Worm (Caenorhabditis elegans): ENCODE data around the gene C06C3.7.

The C06C3.7 gene

ce11 chrII:9374807-9375206 lies 10.5 kb upstream of the C06C3.7 start, which contains the start of gene C06C3.12:
Gene C06C3.12 (plus strand): TSS chrII:9375107.
- no peak for TF ChIP-seq egrh-3 (GFP tag; IDR thresholded peaks at IDR 0.05)
- TF ChIP-seq bed-2 (GFP tag; IDR thresholded peaks at IDR 0.05), result no peak
- no peak for TF ChIP-seq unc-130 (GFP tag; optimal IDR thresholded peaks at IDR 0.05)
- no peak for TF ChIP-seq sea-2 (GFP tag; IDR thresholded peaks at IDR 0.05)
- no peak for TF ChIP-seq zim-3 (tag; optimal IDR thresholded peaks at IDR 0.05)
- TF ChIP-seq cebp-2 (GFP tag; IDR thresholded peaks at IDR 0.05), result no peak
- TF ChIP-seq mel-28 (tag; optimal IDR thresholded peaks at IDR 0.05; ENCODE audit: borderline replicate concordance), result no peak
- no peak for TF ChIP-seq ztf-26 (tag; optimal IDR thresholded peaks at IDR 0.05)
- TF ChIP-seq snpc-1.1 (tag; optimal IDR thresholded peaks at IDR 0.05; ENCODE audit: insufficient read depth), result no peak
- no peak for TF ChIP-seq aptf-3 (GFP tag; IDR thresholded peaks at IDR 0.05)

DNA sequence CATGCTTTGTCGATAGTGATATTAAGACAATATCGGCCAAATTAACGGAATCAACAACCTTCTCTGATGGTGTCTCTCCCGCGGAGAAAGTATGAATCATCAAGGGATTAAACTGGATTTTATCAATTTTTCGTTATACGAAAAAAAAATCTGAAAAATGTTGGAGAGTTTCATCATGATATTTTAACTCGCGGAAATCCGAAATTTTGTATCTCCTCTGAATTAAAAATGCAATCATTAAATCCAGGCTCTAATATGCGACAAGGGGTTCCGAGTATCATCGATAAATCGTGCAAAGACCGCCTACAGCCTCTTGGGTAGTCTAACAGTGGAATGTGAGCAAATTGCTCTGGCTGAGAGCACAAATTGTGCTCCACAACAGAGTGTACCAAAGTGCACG lies 8.2 kb upstream of the C06C3.7 start, which contains the start of gene C06C3.10:
TSS of gene C06C3.10 (minus strand) at position 101 of the 400 bp plus-strand sequence.
- TF ChIP-seq rcor-1 (GFP tag; IDR thresholded peaks at IDR 0.05) (no peak), akir-1 (GFP tag; optimal IDR thresholded peaks at IDR 0.05) (no peak)

- no peak for TF ChIP-seq him-1 (tag; optimal IDR thresholded peaks at IDR 0.05)
- no peak for TF ChIP-seq die-1 (tag; optimal IDR thresholded peaks at IDR 0.05)
- no peak for TF ChIP-seq tlf-1 (GFP tag; optimal IDR thresholded peaks at IDR 0.05)
- no peak for TF ChIP-seq ceh-100 (GFP tag; IDR thresholded peaks at IDR 0.05)
- no peak for TF ChIP-seq xnd-1 (tag; optimal IDR thresholded peaks at IDR 0.05)
- no peak for TF ChIP-seq K12H6.12 (tag; optimal IDR thresholded peaks at IDR 0.05)
- no peak for TF ChIP-seq nhr-120 (GFP tag; IDR thresholded peaks at IDR 0.05)
- no peak for TF ChIP-seq let-526 (GFP tag; IDR thresholded peaks at IDR 0.05)
Measured at ce11 chrII:9378174-9378573, 7.2 kb upstream of the C06C3.7 start.

DNA sequence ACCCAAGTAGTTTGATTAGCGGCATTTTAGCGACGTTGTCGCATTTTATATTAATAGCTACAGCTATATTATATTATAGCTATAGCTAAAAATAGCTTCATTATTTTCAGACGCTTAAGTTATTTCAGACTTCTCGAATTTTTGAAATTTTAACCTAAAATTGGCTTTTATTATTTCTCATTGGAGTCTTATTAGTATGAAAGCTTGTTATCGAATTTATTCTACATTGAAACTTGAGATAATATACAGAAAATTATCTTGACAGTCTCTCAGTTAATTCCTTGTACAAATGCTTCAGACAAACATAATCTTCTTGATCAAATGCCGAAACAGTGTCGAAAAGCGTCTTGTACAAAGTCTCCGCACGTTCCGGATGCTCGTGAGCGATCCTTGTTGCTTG lies 5.5 kb upstream of the C06C3.7 start, which contains the start of gene srh-48:
TSS of gene srh-48 (plus strand) at position 301 of the 400 bp plus-strand sequence.
- TF ChIP-seq tlf-1 (GFP tag; optimal IDR thresholded peaks at IDR 0.05), result no peak
- TF ChIP-seq lin-54 (GFP tag; optimal IDR thresholded peaks at IDR 0.05), result no peak
- TF ChIP-seq F10E7.11 (tag; optimal IDR thresholded peaks at IDR 0.05), result no peak
- TF ChIP-seq C06A6.2 (GFP tag; conservative IDR thresholded peaks at IDR 0.05), result no peak
- TF ChIP-seq snpc-4 (GFP tag; optimal IDR thresholded peaks at IDR 0.05), result no peak
- TF ChIP-seq snpc-4 (tag; optimal IDR thresholded peaks at IDR 0.05), result no peak
- TF ChIP-seq B0035.1 (tag; optimal IDR thresholded peaks at IDR 0.05), result no peak
- no peak for TF ChIP-seq rec-8 (tag; optimal IDR thresholded peaks at IDR 0.05)
- no peak for TF ChIP-seq C17E4.6 (GFP tag; IDR thresholded peaks at IDR 0.05)
- no peak for TF ChIP-seq lin-35 (GFP tag; optimal IDR thresholded peaks at IDR 0.05)
- TF ChIP-seq mes-4 (tag; optimal IDR thresholded peaks at IDR 0.05), result no peak
- TF ChIP-seq madf-3 (GFP tag; IDR thresholded peaks at IDR 0.05), result no peak

DNA sequence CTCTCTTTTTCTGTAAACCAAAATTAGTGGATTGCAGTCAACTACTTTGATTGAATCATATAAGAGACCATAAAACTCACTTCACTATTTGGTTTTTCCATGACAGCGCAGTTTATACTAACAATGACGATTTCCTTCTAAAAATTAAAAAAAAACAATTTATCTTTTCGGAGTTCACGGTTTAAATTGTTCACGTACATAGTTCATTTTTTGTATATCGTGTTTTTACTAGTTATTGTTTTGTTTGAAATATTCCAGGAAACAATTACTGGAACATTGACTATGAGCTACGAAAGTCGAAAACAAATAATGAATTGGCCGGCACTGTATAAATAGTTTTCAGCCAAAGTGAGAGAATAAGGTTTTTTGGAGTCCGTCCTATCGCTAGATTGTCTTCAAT lies 7.4 kb downstream of the C06C3.7 start, which contains the start of gene lido-17:
TSS of gene lido-17 (minus strand) at position 101 of the 400 bp plus-strand sequence.
- TF ChIP-seq nhr-90 (tag; optimal IDR thresholded peaks at IDR 0.05) (no peak), tbx-9 (tag; optimal IDR thresholded peaks at IDR 0.05; ENCODE audit: borderline replicate concordance) (no peak)
